Worm (Caenorhabditis elegans): ENCODE data around the gene F59F5.5.

F59F5.5 gene

ce11 chrX:10532180-10532833 is 13.5 kb upstream of the F59F5.5 start:
- TF ChIP-seq cebp-1 (GFP tag; IDR thresholded peaks at IDR 0.05) (no peak), cebp-1 (tag; optimal IDR thresholded peaks at IDR 0.05) (peak; percentile 16), nhr-80 (tag; optimal IDR thresholded peaks at IDR 0.05) (peak; percentile 53), akir-1 (GFP tag; optimal IDR thresholded peaks at IDR 0.05) (no peak), atf-7 (tag; optimal IDR thresholded peaks at IDR 0.05) (no peak), nfya-2 (GFP tag; IDR thresholded peaks at IDR 0.05) (no peak), B0019.2 (GFP tag; conservative IDR thresholded peaks at IDR 0.05) (no peak), him-1 (tag; optimal IDR thresholded peaks at IDR 0.05) (no peak), snpc-3.4 (tag; optimal IDR thresholded peaks at IDR 0.05) (no peak), dpl-1 (GFP tag; optimal IDR thresholded peaks at IDR 0.05) (no peak), ZK185.1 (tag; optimal IDR thresholded peaks at IDR 0.05; ENCODE audit: poor library complexity, severe bottlenecking) (peak; percentile 1), pha-4 (tag; optimal IDR thresholded peaks at IDR 0.05) (no peak), bed-1 (GFP tag; IDR thresholded peaks at IDR 0.05) (no peak), unc-62 (GFP tag; optimal IDR thresholded peaks at IDR 0.05) (peak; percentile 35), lir-1 (GFP tag; conservative IDR thresholded peaks at IDR 0.05) (no peak), F57A8.1 (GFP tag; optimal IDR thresholded peaks at IDR 0.05) (no peak), Y53F4B.3 (GFP tag; IDR thresholded peaks at IDR 0.05) (no peak)

ce11 chrX:10533447-10533846 is 12.4 kb upstream of the F59F5.5 start, which contains the start of gene glo-3:
TSS of gene glo-3 (plus strand) at chrX:10533699.
- TF ChIP-seq madf-8 (GFP tag; conservative IDR thresholded peaks at IDR 0.05): no peak
- TF ChIP-seq nhr-80 (tag; optimal IDR thresholded peaks at IDR 0.05): peak; percentile 47

DNA sequence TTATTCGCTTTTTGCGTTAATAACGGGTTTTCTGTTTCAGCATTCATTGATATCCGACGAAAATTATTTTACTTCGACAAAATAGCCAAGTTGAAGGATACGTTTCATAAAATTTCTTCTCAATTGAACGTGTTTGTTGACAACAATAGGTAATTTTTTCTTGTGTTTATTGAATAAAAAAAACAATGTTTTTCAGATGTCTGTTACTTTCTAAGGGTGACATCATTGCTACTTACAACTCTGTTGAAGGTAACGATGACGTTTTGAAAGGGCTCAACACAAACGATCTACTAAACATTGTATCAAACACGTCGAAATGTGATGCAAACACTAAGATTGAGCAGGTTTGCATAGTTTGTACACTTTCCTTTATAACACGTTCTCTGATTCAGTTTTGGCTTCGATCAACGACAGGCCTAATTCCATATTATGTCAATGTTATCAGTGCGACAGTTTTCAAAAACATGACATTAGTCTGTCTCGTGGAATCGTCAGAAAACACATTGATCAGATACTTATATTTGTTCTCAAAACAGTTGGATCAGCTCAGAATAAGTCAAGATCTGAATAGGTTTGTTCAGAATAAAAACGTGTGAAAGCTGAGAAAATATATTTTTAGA is 11.1 kb upstream of the F59F5.5 start:
- TF ChIP-seq nfyb-1 (GFP tag; IDR thresholded peaks at IDR 0.05): no peak
- peak; percentile 62 for TF ChIP-seq nhr-80 (tag; optimal IDR thresholded peaks at IDR 0.05)

ce11 chrX:10541789-10542188 is 4.0 kb upstream of the F59F5.5 start:
- TF ChIP-seq nhr-27 (tag; optimal IDR thresholded peaks at IDR 0.05): no peak
- TF ChIP-seq repo-1 (tag; optimal IDR thresholded peaks at IDR 0.05): no peak
- no peak for TF ChIP-seq cebp-2 (GFP tag; IDR thresholded peaks at IDR 0.05)
- TF ChIP-seq him-1 (tag; optimal IDR thresholded peaks at IDR 0.05): no peak
- TF ChIP-seq pha-4 (tag; optimal IDR thresholded peaks at IDR 0.05): no peak
- no peak for TF ChIP-seq efl-1 (GFP tag; optimal IDR thresholded peaks at IDR 0.05)
- no peak for TF ChIP-seq ceh-27 (GFP tag; optimal IDR thresholded peaks at IDR 0.05)
- no peak for TF ChIP-seq ztf-3 (GFP tag; optimal IDR thresholded peaks at IDR 0.05)
- TF ChIP-seq egl-18 (GFP tag; IDR thresholded peaks at IDR 0.05): no peak
- TF ChIP-seq F49E8.2 (tag; optimal IDR thresholded peaks at IDR 0.05; ENCODE audit: insufficient read depth): no peak
- no peak for TF ChIP-seq hmg-20 (GFP tag; IDR thresholded peaks at IDR 0.05)
- no peak for TF ChIP-seq akir-1 (GFP tag; optimal IDR thresholded peaks at IDR 0.05)
- no peak for TF ChIP-seq lin-40 (tag; optimal IDR thresholded peaks at IDR 0.05)
- no peak for TF ChIP-seq nhr-179 (tag; optimal IDR thresholded peaks at IDR 0.05)

Measured in whole organism, young adult.